Worm (Caenorhabditis elegans) whole organism, L3 larva: ENCODE data around the gene Y82E9BL.3.

ENCODE experiments used
- ZK546.5 ChIP-seq: sonication (generic microtip); optimal IDR thresholded peaks from 2 replicates; lab custom pipeline; 2017; ENCODE audit warnings: missing biosample characterization, missing genetic modification characterization
- aly-2 ChIP-seq: fragments of 150-350 bp; optimal IDR thresholded peaks from 2 replicates; lab custom pipeline; 2014; ENCODE audit warnings: missing biosample characterization, missing genetic modification characterization
- ama-1 ChIP-seq: fragments of 150-350 bp; optimal IDR thresholded peaks from 2 replicates; lab custom pipeline; 2018
- ceh-16 ChIP-seq: sonication (generic microtip); optimal IDR thresholded peaks from 2 replicates; lab custom pipeline; 2017; ENCODE audit warnings: missing biosample characterization, missing genetic modification characterization
- ceh-28 ChIP-seq: fragments of 150-350 bp; optimal IDR thresholded peaks from 2 replicates; lab custom pipeline; 2014; ENCODE audit warnings: missing biosample characterization, missing genetic modification reagents, missing genetic modification characterization
- ceh-82 ChIP-seq: fragments of 150-350 bp; optimal IDR thresholded peaks from 2 replicates; lab custom pipeline; 2014; ENCODE audit warnings: missing biosample characterization, missing genetic modification characterization
- ceh-9 ChIP-seq: sonication (generic microtip); optimal IDR thresholded peaks from 2 replicates; lab custom pipeline; 2018; ENCODE audit warnings: missing biosample characterization, missing genetic modification characterization
- daf-12 ChIP-seq: fragments of 150-350 bp; optimal IDR thresholded peaks from 2 replicates; lab custom pipeline; 2014; ENCODE audit warnings: missing biosample characterization, missing genetic modification reagents, missing genetic modification characterization
- egl-5 ChIP-seq: fragments of 150-350 bp; optimal IDR thresholded peaks from 2 replicates; lab custom pipeline; 2017; ENCODE audit warnings: missing biosample characterization, missing genetic modification reagents, missing genetic modification characterization, inconsistent platforms
- elt-1 ChIP-seq: fragments of 150-350 bp; optimal IDR thresholded peaks from 2 replicates; lab custom pipeline; 2014; ENCODE audit warnings: missing biosample characterization, missing genetic modification characterization
- elt-2 ChIP-seq: sonication (generic microtip); optimal IDR thresholded peaks from 2 replicates; lab custom pipeline; 2016; ENCODE audit warnings: missing genetic modification reagents, mild to moderate bottlenecking, missing genetic modification characterization, missing compliant biosample characterization
- fkh-10 ChIP-seq: sonication (generic microtip); optimal IDR thresholded peaks from 2 replicates; lab custom pipeline; 2017; ENCODE audit warnings: missing biosample characterization, missing genetic modification reagents, missing genetic modification characterization
- fos-1 ChIP-seq: fragments of 150-350 bp; optimal IDR thresholded peaks from 2 replicates; lab custom pipeline; 2014; ENCODE audit warnings: missing biosample characterization, missing genetic modification characterization
- hmg-11 ChIP-seq: sonication (generic microtip); optimal IDR thresholded peaks from 2 replicates; lab custom pipeline; 2016; ENCODE audit warnings: missing genetic modification characterization, missing compliant biosample characterization
- jun-1 ChIP-seq: fragments of 150-350 bp; optimal IDR thresholded peaks from 2 replicates; lab custom pipeline; 2014; ENCODE audit warnings: missing biosample characterization, missing genetic modification reagents, missing genetic modification characterization
- lin-15B ChIP-seq: fragments of 150-350 bp; optimal IDR thresholded peaks from 2 replicates; lab custom pipeline; 2014; ENCODE audit warnings: missing biosample characterization, missing genetic modification characterization
- lin-39 ChIP-seq: fragments of 150-350 bp; optimal IDR thresholded peaks from 2 replicates; lab custom pipeline; 2018; ENCODE audit warnings: missing biosample characterization, missing genetic modification reagents, missing genetic modification characterization
- mdl-1 ChIP-seq: fragments of 150-350 bp; optimal IDR thresholded peaks from 2 replicates; lab custom pipeline; 2014; ENCODE audit warnings: missing biosample characterization, missing genetic modification characterization
- mml-1 ChIP-seq: fragments of 150-350 bp; sonication (generic microtip); optimal IDR thresholded peaks from 3 replicates; lab custom pipeline; 2014; ENCODE audit warnings: missing biosample characterization, missing genetic modification characterization
- nfya-1 ChIP-seq: sonication (generic microtip); optimal IDR thresholded peaks from 2 replicates; lab custom pipeline; 2017; ENCODE audit warnings: missing genetic modification characterization, mild to moderate bottlenecking, missing compliant biosample characterization, antibody characterized with exemption, moderate library complexity; ENCODE audit not compliant: insufficient read depth
- nhr-11 ChIP-seq: fragments of 150-350 bp; optimal IDR thresholded peaks from 2 replicates; lab custom pipeline; 2014; ENCODE audit warnings: missing biosample characterization, missing genetic modification characterization
- nhr-12 ChIP-seq: fragments of 150-350 bp; optimal IDR thresholded peaks from 2 replicates; lab custom pipeline; 2014; ENCODE audit warnings: missing biosample characterization, missing genetic modification characterization
- nhr-23 ChIP-seq: fragments of 150-350 bp; optimal IDR thresholded peaks from 2 replicates; lab custom pipeline; 2014; ENCODE audit warnings: missing biosample characterization, missing genetic modification reagents, missing genetic modification characterization
- nhr-237 ChIP-seq: fragments of 150-350 bp; optimal IDR thresholded peaks from 2 replicates; lab custom pipeline; 2014; ENCODE audit warnings: missing biosample characterization, missing genetic modification characterization
- nhr-25 ChIP-seq: sonication (generic microtip); optimal IDR thresholded peaks from 2 replicates; lab custom pipeline; 2017; ENCODE audit warnings: missing biosample characterization, missing genetic modification characterization
- nhr-28 ChIP-seq: fragments of 150-350 bp; optimal IDR thresholded peaks from 2 replicates; lab custom pipeline; 2014; ENCODE audit warnings: missing biosample characterization, missing genetic modification characterization
- nhr-43 ChIP-seq: sonication (generic microtip); optimal IDR thresholded peaks from 2 replicates; lab custom pipeline; 2016; ENCODE audit warnings: mild to moderate bottlenecking, missing genetic modification characterization, missing compliant biosample characterization; ENCODE audit not compliant: poor library complexity, severe bottlenecking
- nhr-77 ChIP-seq: fragments of 150-350 bp; optimal IDR thresholded peaks from 2 replicates; lab custom pipeline; 2014; ENCODE audit warnings: missing biosample characterization, missing genetic modification characterization
- pha-4 ChIP-seq: fragments of 150-350 bp; optimal IDR thresholded peaks from 2 replicates; lab custom pipeline; 2014; ENCODE audit warnings: missing biosample characterization, missing genetic modification reagents, missing genetic modification characterization
- pqm-1 ChIP-seq: fragments of 150-350 bp; optimal IDR thresholded peaks from 2 replicates; lab custom pipeline; 2017; ENCODE audit warnings: missing biosample characterization, missing genetic modification characterization, inconsistent platforms
- sea-2 ChIP-seq: fragments of 150-350 bp; sonication (generic microtip); optimal IDR thresholded peaks from 4 replicates; lab custom pipeline; 2014; ENCODE audit warnings: missing biosample characterization, missing genetic modification reagents, missing genetic modification characterization
- skn-1 ChIP-seq: fragments of 150-350 bp; optimal IDR thresholded peaks from 2 replicates; lab custom pipeline; 2014; ENCODE audit warnings: missing biosample characterization, missing genetic modification characterization
- snpc-4 ChIP-seq: fragments of 150-350 bp; optimal IDR thresholded peaks from 2 replicates; lab custom pipeline; 2014; ENCODE audit warnings: missing biosample characterization, missing genetic modification characterization
- tbx-2 ChIP-seq: sonication (generic microtip); optimal IDR thresholded peaks from 2 replicates; lab custom pipeline; 2016; ENCODE audit warnings: mild to moderate bottlenecking, missing genetic modification characterization, missing compliant biosample characterization
- unc-39 ChIP-seq: sonication (generic microtip); optimal IDR thresholded peaks from 4 replicates; lab custom pipeline; 2017; ENCODE audit warnings: missing biosample characterization, missing genetic modification characterization
- zag-1 ChIP-seq: fragments of 150-350 bp; optimal IDR thresholded peaks from 2 replicates; lab custom pipeline; 2014; ENCODE audit warnings: missing biosample characterization, missing genetic modification characterization
- ztf-11 ChIP-seq: fragments of 150-350 bp; optimal IDR thresholded peaks from 2 replicates; lab custom pipeline; 2014; ENCODE audit warnings: missing biosample characterization, missing genetic modification characterization

Y82E9BL.3 gene

DNA sequence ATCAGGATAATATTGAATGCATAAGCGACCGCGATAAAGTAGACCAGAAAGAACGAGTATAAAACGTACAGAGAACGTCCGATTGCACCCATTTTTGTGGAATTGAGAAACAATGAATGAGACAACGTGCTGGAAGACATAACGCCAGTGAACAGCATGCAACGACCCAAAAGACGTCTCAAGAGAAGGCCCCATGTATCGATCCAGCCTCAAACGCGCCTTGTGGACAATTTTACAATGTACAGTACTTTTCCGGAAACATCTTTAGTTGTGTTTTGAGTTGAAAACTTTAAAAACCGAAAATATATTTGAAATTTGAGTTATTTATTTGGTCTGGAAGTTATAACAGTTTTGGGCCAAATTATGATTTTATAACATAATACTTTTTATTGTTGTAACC lies at the start of gene Y82E9BL.3:
Gene Y82E9BL.3, minus strand, starts transcription at position 101 of the 400 bp plus-strand sequence.
- no peak for TF ChIP-seq ama-1 (lab: Kevin White, UChicago)
- no peak for TF ChIP-seq tbx-2 (tag; lab: Kevin White, UChicago)
- TF ChIP-seq daf-12 = no peak
- no peak for TF ChIP-seq aly-2 (tag; lab: Kevin White, UChicago)
- no peak for TF ChIP-seq ztf-11 (tag; lab: Kevin White, UChicago)
- TF ChIP-seq ZK546.5 (tag; lab: Kevin White, UChicago) = no peak
- TF ChIP-seq ceh-28 (tag; lab: Kevin White, UChicago) = no peak
- TF ChIP-seq nhr-11 = no peak
- no peak for TF ChIP-seq nhr-25 (tag; lab: Kevin White, UChicago)
- TF ChIP-seq nfya-1 (tag; lab: Kevin White, UChicago) = no peak
- no peak for TF ChIP-seq pha-4 (tag; lab: Kevin White, UChicago)

DNA sequence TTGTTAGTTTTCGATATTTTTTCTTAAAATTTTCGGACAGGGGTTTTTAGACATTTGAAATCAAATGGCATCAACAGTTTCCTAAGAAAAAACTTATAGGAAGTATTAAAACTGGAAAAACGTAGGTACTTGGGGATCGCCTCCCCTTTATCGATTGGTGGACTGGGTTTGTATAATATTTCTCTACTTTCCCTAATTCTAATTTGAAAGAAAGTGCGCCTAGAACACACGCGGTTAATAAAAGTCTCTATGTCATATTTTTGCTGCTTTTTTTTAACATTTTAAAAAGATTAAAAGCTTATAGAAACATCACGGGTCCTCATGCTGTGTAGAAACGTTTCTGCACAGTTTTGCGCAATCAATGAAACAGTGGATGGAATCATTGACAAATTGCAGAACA lies 49.0 kb upstream of the Y82E9BL.3 start, which contains the start of gene pals-16:
Gene pals-16, plus strand, starts transcription at position 301 of the 400 bp plus-strand sequence.
- TF ChIP-seq hmg-11 (tag; lab: Kevin White, UChicago) = no peak
- no peak for TF ChIP-seq elt-2 (tag; lab: Kevin White, UChicago)

DNA sequence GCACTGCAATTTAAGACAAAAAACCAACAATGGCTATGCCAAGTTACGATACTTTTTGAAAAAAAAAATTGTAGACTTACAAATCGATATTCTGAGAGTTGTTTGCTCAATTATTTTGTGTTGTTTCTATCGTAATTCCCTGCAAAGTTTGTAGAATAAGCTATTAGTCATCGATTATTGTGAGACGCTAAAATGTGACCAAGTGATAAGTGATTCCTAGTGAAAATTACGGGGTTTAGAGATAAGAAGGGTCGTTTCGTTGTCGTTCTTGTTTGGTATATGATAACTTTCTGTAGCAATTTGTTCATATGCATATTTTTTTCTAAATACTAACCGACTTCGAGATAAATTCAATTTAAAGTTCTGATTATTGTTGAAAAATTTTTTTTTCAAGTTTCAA lies 47.5 kb upstream of the Y82E9BL.3 start:
- TF ChIP-seq pha-4 (tag; lab: Kevin White, UChicago) = peak; percentile 8
- no peak for TF ChIP-seq nhr-25 (tag; lab: Kevin White, UChicago)
- TF ChIP-seq elt-2 (tag; lab: Kevin White, UChicago) = peak; percentile 83
- TF ChIP-seq pqm-1 (tag; lab: Kevin White, UChicago) = peak; percentile 84
- TF ChIP-seq, all 47 proteins: peak for 3

- TF ChIP-seq snpc-4 (tag; lab: Kevin White, UChicago) (no peak), pha-4 (tag; lab: Kevin White, UChicago) (peak; percentile 17), pqm-1 (tag; lab: Kevin White, UChicago) (peak; percentile 30), daf-12 (no peak), nhr-43 (tag; lab: Kevin White, UChicago) (no peak), elt-2 (tag; lab: Kevin White, UChicago) (peak; percentile 68), ama-1 (lab: Kevin White, UChicago) (no peak), ceh-28 (tag; lab: Kevin White, UChicago) (no peak), ceh-9 (tag; lab: Kevin White, UChicago) (no peak), nhr-11 (no peak)
These were observed 44.7 kb upstream of the Y82E9BL.3 start for ce11 chrIII:1395355-1395754.

DNA sequence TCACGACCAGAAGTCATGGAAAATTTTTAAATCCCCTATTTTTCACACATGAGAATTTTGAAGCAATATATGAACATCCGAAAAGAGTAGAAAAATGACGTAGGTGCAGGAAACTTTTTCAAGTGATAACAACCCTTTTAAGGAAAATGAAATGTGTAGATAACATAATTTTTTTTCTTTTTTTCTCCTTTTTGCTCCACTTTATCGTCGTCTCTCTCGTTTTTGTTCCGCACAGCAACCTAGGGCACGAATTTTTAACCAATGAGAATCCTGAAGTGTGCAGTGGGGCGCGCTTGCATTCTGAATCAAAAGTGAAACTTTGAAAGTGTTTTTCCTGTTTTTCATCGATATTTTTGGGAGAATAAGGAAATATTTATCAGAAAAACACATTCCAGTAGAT lies 42.1 kb upstream of the Y82E9BL.3 start:
- TF ChIP-seq nhr-28 (no peak), nfya-1 (tag; lab: Kevin White, UChicago) (peak; percentile 10), pqm-1 (tag; lab: Kevin White, UChicago) (peak; percentile 85), elt-2 (tag; lab: Kevin White, UChicago) (peak; percentile 98), pha-4 (tag; lab: Kevin White, UChicago) (peak; percentile 29), fos-1 (tag; lab: Kevin White, UChicago) (no peak), jun-1 (tag; lab: Kevin White, UChicago) (peak; percentile 88), aly-2 (tag; lab: Kevin White, UChicago) (no peak)
- TF ChIP-seq, all 47 proteins: peak for 5

DNA sequence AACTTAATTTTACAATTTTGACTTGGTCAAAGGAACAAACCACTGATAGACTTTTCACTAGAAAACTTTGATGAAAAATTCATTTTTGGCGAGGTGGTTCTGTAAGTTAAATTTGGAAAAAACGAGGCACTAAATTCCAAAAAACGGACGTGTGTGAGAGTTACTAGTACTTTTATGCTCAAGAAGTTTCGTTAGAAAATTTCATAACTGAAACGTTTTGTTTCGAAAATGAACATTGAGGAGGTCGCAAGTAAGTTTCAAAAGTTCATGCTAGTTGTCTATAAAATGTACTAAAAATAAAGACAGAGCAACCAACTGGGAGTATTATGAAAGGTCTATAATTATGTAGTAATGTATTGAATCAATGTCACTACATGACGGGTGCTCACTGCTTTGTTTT lies 41.1 kb upstream of the Y82E9BL.3 start, which contains the start of gene pals-17:
Gene pals-17, minus strand, starts transcription at position 101 of the 400 bp plus-strand sequence.
- TF ChIP-seq nhr-28 = no peak
- no peak for TF ChIP-seq jun-1 (tag; lab: Kevin White, UChicago)
- no peak for TF ChIP-seq elt-1 (tag; lab: Kevin White, UChicago)
- TF ChIP-seq mml-1 (tag; lab: Kevin White, UChicago) = no peak
- no peak for TF ChIP-seq ztf-11 (tag; lab: Kevin White, UChicago)

ce11 chrIII:1389988-1390387 lies 39.3 kb upstream of the Y82E9BL.3 start:
- no peak for TF ChIP-seq ceh-16 (tag; lab: Kevin White, UChicago)
- TF ChIP-seq sea-2 (GFP tag; lab: Kevin White, UChicago) = no peak
- no peak for TF ChIP-seq egl-5 (tag; lab: Kevin White, UChicago)
- TF ChIP-seq nhr-77 (tag; lab: Kevin White, UChicago) = no peak
- TF ChIP-seq ceh-28 (tag; lab: Kevin White, UChicago) = no peak
- TF ChIP-seq ceh-9 (tag; lab: Kevin White, UChicago) = no peak
- no peak for TF ChIP-seq mml-1 (tag; lab: Kevin White, UChicago)
- no peak for TF ChIP-seq nhr-25 (tag; lab: Kevin White, UChicago)
- no peak for TF ChIP-seq mdl-1
- no peak for TF ChIP-seq ceh-82 (tag; lab: Kevin White, UChicago)
- no peak for TF ChIP-seq nhr-237
- no peak for TF ChIP-seq pha-4 (tag; lab: Kevin White, UChicago)
- TF ChIP-seq lin-15B (tag; lab: Kevin White, UChicago) = no peak
- no peak for TF ChIP-seq nhr-12 (tag; lab: Kevin White, UChicago)
- TF ChIP-seq lin-39 (tag; lab: Kevin White, UChicago) = no peak
- TF ChIP-seq unc-39 (tag; lab: Kevin White, UChicago) = no peak
- TF ChIP-seq fkh-10 (GFP tag; lab: Kevin White, UChicago) = no peak
- TF ChIP-seq nfya-1 (tag; lab: Kevin White, UChicago) = no peak
- TF ChIP-seq aly-2 (tag; lab: Kevin White, UChicago) = no peak
- peak; percentile 72 for TF ChIP-seq jun-1 (tag; lab: Kevin White, UChicago)
- TF ChIP-seq nhr-23 (tag; lab: Kevin White, UChicago) = no peak
- no peak for TF ChIP-seq zag-1
- TF ChIP-seq skn-1 (tag; lab: Kevin White, UChicago) = no peak
- TF ChIP-seq pqm-1 (tag; lab: Kevin White, UChicago) = peak; percentile 86
